Fruit fly (Drosophila melanogaster): Measurements from ENCODE around the gene Pglym78.

DNA sequence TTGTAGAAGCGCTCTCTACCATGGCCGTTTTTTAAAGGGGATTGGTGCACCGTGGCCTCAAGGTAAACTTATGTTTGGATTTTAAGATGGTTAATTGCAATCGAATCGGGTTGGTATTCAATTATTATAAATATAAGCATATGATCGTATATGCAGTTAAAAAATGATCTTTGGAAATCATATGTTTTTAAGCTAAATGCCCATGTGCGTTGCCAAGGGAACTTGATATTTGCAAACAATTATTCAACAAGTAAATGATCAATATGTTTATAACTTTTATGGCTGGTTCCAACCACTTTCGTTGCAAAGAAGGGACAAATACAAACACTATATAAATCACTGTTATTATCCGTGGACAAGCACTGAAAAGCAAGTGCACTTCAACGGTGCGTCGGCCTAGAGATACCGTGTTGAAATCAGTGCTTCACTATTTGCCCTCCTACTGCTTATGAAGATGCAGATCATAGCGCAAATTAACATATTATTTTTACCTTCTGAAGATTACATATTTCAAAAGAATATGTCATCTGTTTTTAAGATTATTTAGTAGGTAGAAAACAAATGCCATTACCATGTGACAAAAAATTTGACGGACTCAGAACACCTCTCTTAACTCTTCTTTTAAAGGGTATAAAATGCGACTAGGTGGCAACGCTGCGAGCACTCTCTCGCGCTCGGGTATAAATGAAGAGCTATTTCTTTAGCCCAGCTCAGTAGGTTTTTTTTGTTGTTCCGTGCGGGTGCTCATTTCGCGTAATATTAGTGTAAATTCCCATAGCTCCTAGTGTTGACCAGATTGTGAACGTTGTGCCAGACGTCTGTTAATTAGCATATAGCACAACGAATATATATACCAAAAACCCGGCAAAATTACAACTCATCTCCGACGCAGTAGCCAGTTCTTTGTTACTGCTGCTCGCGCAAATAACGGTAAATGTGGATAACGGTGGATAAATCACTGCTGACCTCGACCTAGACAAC lies 9.7 kb downstream of the Pglym78 start, which contains the start of gene rdog:
- TF ChIP-seq EcR (GFP tag; optimal IDR thresholded peaks at IDR 0.05) = peak; percentile 41
- 0 out of 2 replicates have a peak, but pooled peaks have one; percentile 33 for TF ChIP-seq CG10348 (GFP tag; IDR thresholded peaks at IDR 0.05)
- peak; percentile 26; the same call in 1 of the 3 replicates for TF ChIP-seq fd96Ca (GFP tag; IDR thresholded peaks at IDR 0.05)
- TF ChIP-seq CG9948 (tag; optimal IDR thresholded peaks at IDR 0.05) = peak; percentile 73

Data from whole organism, pupa.